Worm (Caenorhabditis elegans): Measurements from ENCODE around the gene col-168.

Gene col-168

DNA sequence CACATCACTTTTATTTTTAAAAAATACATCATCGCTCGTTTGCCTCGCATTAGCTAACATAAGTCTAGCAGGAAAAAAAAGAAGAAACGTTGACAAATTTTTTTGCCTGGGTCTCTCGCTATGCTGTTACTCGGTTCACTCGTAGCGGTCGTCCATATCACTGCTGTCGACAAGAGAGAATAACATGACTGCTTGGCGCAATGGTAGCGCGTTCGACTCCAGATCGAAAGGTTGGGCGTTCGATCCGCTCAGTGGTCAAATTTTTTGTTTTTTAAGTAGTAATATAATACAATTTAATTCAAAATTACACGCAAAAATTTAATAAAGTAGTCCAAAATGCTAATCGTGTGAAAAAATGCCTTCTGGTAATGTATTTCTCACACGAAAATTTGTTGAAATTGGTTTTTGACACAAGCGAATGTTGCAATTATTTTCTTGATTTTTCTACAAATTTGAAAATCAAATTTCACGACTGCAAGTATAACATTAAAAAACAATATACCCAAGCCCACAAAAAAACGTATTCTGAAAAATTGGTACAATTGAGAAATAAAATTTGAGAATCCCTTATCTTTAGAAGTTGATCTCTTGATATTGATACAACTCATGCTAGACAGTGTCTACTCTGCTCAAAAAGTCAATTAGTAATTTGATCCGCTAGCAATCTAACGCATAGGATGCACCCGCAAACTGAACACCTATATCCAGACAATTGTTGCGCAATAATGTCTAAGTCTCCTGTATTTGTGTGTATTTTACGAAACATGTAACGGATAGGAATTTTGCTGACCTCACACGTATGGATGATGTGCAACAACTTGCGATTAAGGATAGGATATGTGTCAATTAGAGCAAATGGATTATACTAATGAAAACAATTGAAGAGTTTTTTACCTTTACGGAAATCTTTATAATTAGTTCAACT lies 45.3 kb downstream of the col-168 start (continued):
- TF ChIP-seq rbr-2 (tag; optimal IDR thresholded peaks at IDR 0.05): peak; percentile 73
- TF ChIP-seq F49E8.2 (tag; optimal IDR thresholded peaks at IDR 0.05; ENCODE audit: borderline replicate concordance): peak; percentile 50
- peak; percentile 15 for TF ChIP-seq ztf-7 (tag; optimal IDR thresholded peaks at IDR 0.05)
- no peak for TF ChIP-seq ama-1 (optimal IDR thresholded peaks at IDR 0.05)
- peak; percentile 40 for TF ChIP-seq F37D6.2 (tag; optimal IDR thresholded peaks at IDR 0.05)
- TF ChIP-seq duxl-1 (tag; optimal IDR thresholded peaks at IDR 0.05; ENCODE audit: poor library complexity): peak; percentile 73
- peak; percentile 69 to 79 for TF ChIP-seq daf-16 (GFP tag; optimal IDR thresholded peaks at IDR 0.05)
- peak; percentile 54 for TF ChIP-seq daf-16 (tag; optimal IDR thresholded peaks at IDR 0.05)
- no peak for TF ChIP-seq mdl-1 (tag; optimal IDR thresholded peaks at IDR 0.05)
- no peak for TF ChIP-seq ztf-11 (tag; optimal IDR thresholded peaks at IDR 0.05)
- TF ChIP-seq F26F4.8 (GFP tag; conservative IDR thresholded peaks at IDR 0.05): peak; percentile 90
- TF ChIP-seq hlh-30 (tag; optimal IDR thresholded peaks at IDR 0.05; ENCODE audit: insufficient read depth): peak; percentile 50
- no peak for TF ChIP-seq hlh-11 (tag; optimal IDR thresholded peaks at IDR 0.05)
- peak; percentile 90 for TF ChIP-seq vab-7 (GFP tag; IDR thresholded peaks at IDR 0.05)
- peak; percentile 39 for TF ChIP-seq ceh-32 (tag; optimal IDR thresholded peaks at IDR 0.05; ENCODE audit: poor library complexity)
- TF ChIP-seq ceh-62 (tag; optimal IDR thresholded peaks at IDR 0.05): no peak
- peak; percentile 61 for TF ChIP-seq nhr-48 (tag; optimal IDR thresholded peaks at IDR 0.05)
- TF ChIP-seq D1046.2 (GFP tag; IDR thresholded peaks at IDR 0.05): peak; percentile 87
- peak; percentile 94 for TF ChIP-seq dmd-8 (GFP tag; IDR thresholded peaks at IDR 0.05)
- 0 out of 2 replicates have a peak, but pooled peaks have one; percentile 77 for TF ChIP-seq saeg-2 (GFP tag; IDR thresholded peaks at IDR 0.05)
- TF ChIP-seq lin-29 (GFP tag; IDR thresholded peaks at IDR 0.05): peak; percentile 43; the same call in 1 of the 2 replicates
- no peak for TF ChIP-seq set-16 (GFP tag; IDR thresholded peaks at IDR 0.05)
- 0 out of 2 replicates have a peak, but pooled peaks have one; percentile 40 for TF ChIP-seq ZK337.2 (GFP tag; IDR thresholded peaks at IDR 0.05)
- peak; percentile 80; the same call in 1 of the 2 replicates for TF ChIP-seq tra-1 (GFP tag; IDR thresholded peaks at IDR 0.05)
- TF ChIP-seq madf-5 (GFP tag; IDR thresholded peaks at IDR 0.05): peak; percentile 78 to 86; a peak in 2 of 4 replicates
- peak; percentile 56; the same call in 1 of the 2 replicates for TF ChIP-seq nhr-41 (GFP tag; IDR thresholded peaks at IDR 0.05)
- TF ChIP-seq zfp-3 (GFP tag; conservative IDR thresholded peaks at IDR 0.05): peak; percentile 66
- TF ChIP-seq ceh-28 (tag; optimal IDR thresholded peaks at IDR 0.05): no peak
- peak in 1 of 2 experiments; percentile 92 for TF ChIP-seq unc-62 (GFP tag; optimal IDR thresholded peaks at IDR 0.05 in 1 of 2)
- no peak for TF ChIP-seq unc-62 (tag; optimal IDR thresholded peaks at IDR 0.05)
- TF ChIP-seq snpc-1.2 (GFP tag; IDR thresholded peaks at IDR 0.05): peak; percentile 83
- TF ChIP-seq madf-9 (GFP tag; conservative IDR thresholded peaks at IDR 0.05): peak; percentile 73
- TF ChIP-seq jun-1 (tag; optimal IDR thresholded peaks at IDR 0.05): no peak
- no peak for TF ChIP-seq nhr-76 (tag; optimal IDR thresholded peaks at IDR 0.05)
- peak; percentile 81 for TF ChIP-seq spr-3 (GFP tag; optimal IDR thresholded peaks at IDR 0.05)
- peak; percentile 43 for TF ChIP-seq zip-2 (tag; optimal IDR thresholded peaks at IDR 0.05)
- peak; percentile 48; the same call in 1 of the 2 replicates for TF ChIP-seq mdt-29 (GFP tag; IDR thresholded peaks at IDR 0.05)
- TF ChIP-seq fos-1 (tag; optimal IDR thresholded peaks at IDR 0.05): no peak
- TF ChIP-seq ctbp-1 (GFP tag; IDR thresholded peaks at IDR 0.05): peak; percentile 85
- TF ChIP-seq aha-1 (tag): peak; percentile 92
- peak; percentile 66 for TF ChIP-seq gei-8 (GFP tag; optimal IDR thresholded peaks at IDR 0.05)
- TF ChIP-seq zfp-2 (tag; optimal IDR thresholded peaks at IDR 0.05): peak; percentile 38
- no peak for TF ChIP-seq daf-12 (tag; optimal IDR thresholded peaks at IDR 0.05)
- 0 out of 2 replicates have a peak, but pooled peaks have one; percentile 77 for TF ChIP-seq Y75B8A.6 (GFP tag; IDR thresholded peaks at IDR 0.05)
- no peak for TF ChIP-seq nhr-11 (tag; optimal IDR thresholded peaks at IDR 0.05)
- TF ChIP-seq nhr-77 (tag; optimal IDR thresholded peaks at IDR 0.05): peak; percentile 26
- peak; percentile 86 for TF ChIP-seq daf-19 (GFP tag; conservative IDR thresholded peaks at IDR 0.05)
